Fruit fly (Drosophila melanogaster): ENCODE measurements around the gene CG33107.

- TF ChIP-seq CTCF (optimal IDR thresholded peaks at IDR 0.05) = peak in 1 of 2 experiments; percentile 25
- TF ChIP-seq CG8478 (optimal IDR thresholded peaks at IDR 0.05) = no peak
Measured at dm6 chr3R:22547585-22548022, 36.9 kb downstream of the CG33107 start, which contains the start of gene AdipoR.
